Fruit fly (Drosophila melanogaster) whole organism, prepupa: ENCODE results near the gene EMC5.

ENCODE experiments used
- Blimp-1 ChIP-seq: fragments of 200-800 bp; sonication (Bioruptor generic); optimal IDR thresholded peaks from 3 replicates; lab custom pipeline; 2017; ENCODE audit warnings: missing biosample characterization, missing genetic modification characterization, mild to moderate bottlenecking, moderate library complexity, missing genetic modification reagents
- CG10669 ChIP-seq: fragments of 200-800 bp; sonication (Bioruptor generic); optimal IDR thresholded peaks from 3 replicates; lab custom pipeline; 2018; ENCODE audit warnings: missing biosample characterization, mild to moderate bottlenecking, missing genetic modification characterization, moderate library complexity
- CG11294 ChIP-seq: fragments of 200-800 bp; sonication (Bioruptor generic); IDR thresholded peaks from 2 replicates; pipeline ENCODE4 v1.3.6; 2022; ENCODE audit warnings: missing biosample characterization, missing genetic modification characterization
- CG11762 ChIP-seq: fragments of 200-800 bp; sonication (Bioruptor generic); optimal IDR thresholded peaks from 3 replicates; lab custom pipeline; 2016; ENCODE audit warnings: missing biosample characterization, missing genetic modification characterization; ENCODE audit not compliant: insufficient read depth
- CG11902 ChIP-seq: fragments of 200-800 bp; sonication (Bioruptor generic); optimal IDR thresholded peaks from 3 replicates; lab custom pipeline; 2016; ENCODE audit warnings: missing biosample characterization, missing genetic modification characterization
- CG16779 ChIP-seq: fragments of 200-800 bp; sonication (Bioruptor generic); optimal IDR thresholded peaks from 3 replicates; lab custom pipeline; 2017; ENCODE audit warnings: missing biosample characterization, mild to moderate bottlenecking, missing genetic modification characterization
- CG3032 ChIP-seq: fragments of 200-800 bp; optimal IDR thresholded peaks from 2 replicates; lab custom pipeline; 2019; ENCODE audit warnings: missing biosample characterization, mild to moderate bottlenecking, missing genetic modification characterization, moderate library complexity
- CG32006 ChIP-seq: fragments of 200-800 bp; sonication (Bioruptor generic); optimal IDR thresholded peaks from 3 replicates; lab custom pipeline; 2017; ENCODE audit warnings: missing biosample characterization, mild to moderate bottlenecking, missing genetic modification characterization
- CG34406 ChIP-seq: fragments of 200-800 bp; sonication (Bioruptor generic); optimal IDR thresholded peaks from 3 replicates; lab custom pipeline; 2016; ENCODE audit warnings: missing biosample characterization, missing genetic modification characterization
- CG3919 ChIP-seq: fragments of 200-800 bp; sonication (Bioruptor generic); optimal IDR thresholded peaks from 3 replicates; lab custom pipeline; 2016; ENCODE audit warnings: missing biosample characterization, missing genetic modification characterization
- CG6276 ChIP-seq: fragments of 200-800 bp; sonication (Bioruptor generic); optimal IDR thresholded peaks from 2 replicates; lab custom pipeline; 2017; ENCODE audit warnings: missing biosample characterization, mild to moderate bottlenecking, missing genetic modification characterization
- CG6792 ChIP-seq: fragments of 200-800 bp; sonication (Bioruptor generic); optimal IDR thresholded peaks from 3 replicates; lab custom pipeline; 2016; ENCODE audit warnings: missing biosample characterization, missing genetic modification characterization
- CG7368 ChIP-seq: fragments of 200-800 bp; sonication (Bioruptor generic); optimal IDR thresholded peaks from 3 replicates; lab custom pipeline; 2016; ENCODE audit warnings: missing biosample characterization, missing genetic modification characterization
- CG8319 ChIP-seq: fragments of 200-800 bp; sonication (Bioruptor generic); optimal IDR thresholded peaks from 3 replicates; lab custom pipeline; 2016; ENCODE audit warnings: missing biosample characterization, missing genetic modification characterization
- CG8632 ChIP-seq: fragments of 200-800 bp; sonication (Bioruptor generic); optimal IDR thresholded peaks from 3 replicates; lab custom pipeline; 2016; ENCODE audit warnings: missing biosample characterization, missing genetic modification characterization
- CG9139 ChIP-seq: fragments of 200-800 bp; sonication (Bioruptor generic); optimal IDR thresholded peaks from 3 replicates; lab custom pipeline; 2017; ENCODE audit warnings: missing biosample characterization, mild to moderate bottlenecking, missing genetic modification characterization
- Eip75B ChIP-seq: fragments of 200-800 bp; sonication (Bioruptor generic); optimal IDR thresholded peaks from 3 replicates; lab custom pipeline; 2016; ENCODE audit warnings: missing biosample characterization, missing genetic modification characterization
- Eip78C ChIP-seq: fragments of 200-800 bp; sonication (Bioruptor generic); peaks from one replicate; lab custom pipeline; 2016; ENCODE audit warnings: missing biosample characterization, missing genetic modification characterization
- Ets21C ChIP-seq: fragments of 200-800 bp; sonication (Bioruptor generic); optimal IDR thresholded peaks from 3 replicates; lab custom pipeline; 2016; ENCODE audit warnings: missing biosample characterization, missing genetic modification characterization
- Ets96B ChIP-seq: fragments of 200-800 bp; optimal IDR thresholded peaks from 2 replicates; lab custom pipeline; 2019; ENCODE audit warnings: missing biosample characterization, mild to moderate bottlenecking, missing genetic modification characterization, moderate library complexity
- Hr38 ChIP-seq: sonication (Bioruptor generic); optimal IDR thresholded peaks from 2 replicates; lab custom pipeline; 2016; ENCODE audit warnings: missing biosample characterization, missing genetic modification characterization
- Hr39 ChIP-seq: fragments of 200-800 bp; sonication (Bioruptor generic); optimal IDR thresholded peaks from 2 replicates; lab custom pipeline; 2016; ENCODE audit warnings: missing biosample characterization, missing genetic modification characterization
- Lpt ChIP-seq: fragments of 200-800 bp; sonication (Bioruptor generic); optimal IDR thresholded peaks from 3 replicates; lab custom pipeline; 2016; ENCODE audit warnings: missing biosample characterization, missing genetic modification characterization
- Met ChIP-seq: fragments of 200-800 bp; sonication (Bioruptor generic); optimal IDR thresholded peaks from 3 replicates; lab custom pipeline; 2016; ENCODE audit warnings: missing biosample characterization, missing genetic modification characterization
- OdsH ChIP-seq: fragments of 200-800 bp; sonication (Bioruptor generic); optimal IDR thresholded peaks from 3 replicates; lab custom pipeline; 2016; ENCODE audit warnings: missing biosample characterization, missing genetic modification characterization
- Sox102F ChIP-seq: fragments of 200-800 bp; sonication (Bioruptor generic); optimal IDR thresholded peaks from 2 replicates; lab custom pipeline; 2016; ENCODE audit warnings: missing biosample characterization, mild to moderate bottlenecking, missing genetic modification characterization
- Sox14 ChIP-seq: fragments of 200-800 bp; sonication (Bioruptor generic); optimal IDR thresholded peaks from 3 replicates; lab custom pipeline; 2016; ENCODE audit warnings: missing biosample characterization, missing genetic modification characterization
- achi ChIP-seq: fragments of 200-800 bp; sonication (Bioruptor generic); optimal IDR thresholded peaks from 3 replicates; lab custom pipeline; 2016; ENCODE audit warnings: missing biosample characterization, missing genetic modification characterization
- acj6 ChIP-seq: fragments of 200-800 bp; sonication (Bioruptor generic); optimal IDR thresholded peaks from 3 replicates; lab custom pipeline; 2016; ENCODE audit warnings: missing biosample characterization, missing genetic modification characterization
- dac ChIP-seq: fragments of 200-800 bp; sonication (Bioruptor generic); optimal IDR thresholded peaks from 2 replicates; lab custom pipeline; 2017; ENCODE audit warnings: missing biosample characterization, mild to moderate bottlenecking, missing genetic modification characterization
- dsx ChIP-seq: fragments of 200-800 bp; optimal IDR thresholded peaks from 3 replicates; lab custom pipeline; 2019; ENCODE audit warnings: missing biosample characterization, mild to moderate bottlenecking, missing genetic modification characterization, moderate library complexity; ENCODE audit not compliant: poor library complexity, severe bottlenecking
- eg ChIP-seq: fragments of 200-800 bp; sonication (Bioruptor generic); IDR thresholded peaks from 3 replicates; pipeline ENCODE4 v1.3.6; 2022; ENCODE audit warnings: missing biosample characterization, missing genetic modification characterization
- fd85E ChIP-seq: fragments of 200-800 bp; sonication (Bioruptor generic); optimal IDR thresholded peaks from 3 replicates; lab custom pipeline; 2016; ENCODE audit warnings: missing biosample characterization, missing genetic modification characterization
- fkh ChIP-seq: fragments of 200-800 bp; sonication (Bioruptor generic); optimal IDR thresholded peaks from 3 replicates; lab custom pipeline; 2017; ENCODE audit warnings: missing biosample characterization, mild to moderate bottlenecking, missing genetic modification characterization, moderate library complexity
- lz ChIP-seq: fragments of 200-800 bp; sonication (Bioruptor generic); optimal IDR thresholded peaks from 3 replicates; lab custom pipeline; 2016; ENCODE audit warnings: missing biosample characterization, missing genetic modification characterization
- net ChIP-seq: fragments of 200-800 bp; sonication (Bioruptor generic); optimal IDR thresholded peaks from 3 replicates; lab custom pipeline; 2016; ENCODE audit warnings: missing biosample characterization, missing genetic modification characterization
- pdm3 ChIP-seq: fragments of 200-800 bp; sonication (Bioruptor generic); optimal IDR thresholded peaks from 3 replicates; lab custom pipeline; 2016; ENCODE audit warnings: missing biosample characterization, missing genetic modification characterization
- salr ChIP-seq, 2 experiments: fragments of 200-800 bp; sonication (Bioruptor generic); optimal IDR thresholded peaks; 3 replicates each; lab custom pipeline; 2016 to 2018; ENCODE audit warnings: missing biosample characterization in 2 of 2, missing genetic modification characterization in 2 of 2, mild to moderate bottlenecking in 1 of 2
- spab ChIP-seq: fragments of 200-800 bp; sonication (Bioruptor generic); optimal IDR thresholded peaks from 2 replicates; lab custom pipeline; 2017; ENCODE audit warnings: missing biosample characterization, mild to moderate bottlenecking, missing genetic modification characterization, missing genetic modification reagents
- ss ChIP-seq, 2 experiments: fragments of 200-800 bp; sonication (Bioruptor generic); optimal IDR thresholded peaks; 2 replicates in 1 of 2; 3 replicates in 1 of 2; lab custom pipeline; 2017 to 2018; ENCODE audit warnings: mild to moderate bottlenecking in 2 of 2, missing biosample characterization in 2 of 2, missing genetic modification characterization in 2 of 2, moderate library complexity in 1 of 2
- svp ChIP-seq: fragments of 200-800 bp; sonication (Bioruptor generic); peaks from one replicate; lab custom pipeline; 2016; ENCODE audit warnings: missing biosample characterization, missing genetic modification characterization

Gene EMC5

dm6 chr2L:18946636-18947514 lies 40.6 kb upstream of the EMC5 start (continued):
- TF ChIP-seq Eip75B (GFP tag; lab: Kevin White, UChicago), result peak; percentile 2
- TF ChIP-seq Lpt (GFP tag; lab: Kevin White, UChicago), result peak; percentile 45
- peak; percentile 1 for TF ChIP-seq Sox14 (GFP tag; lab: Kevin White, UChicago)
- TF ChIP-seq CG11902 (GFP tag; lab: Kevin White, UChicago), result peak; percentile 28
- peak; percentile 93 for TF ChIP-seq CG3032 (tag; lab: Kevin White, UChicago)
- peak; percentile 91 for TF ChIP-seq Eip78C (GFP tag; lab: Kevin White, UChicago)
- TF ChIP-seq CG3919, result peak; percentile 76
- peak; percentile 46 for TF ChIP-seq Sox102F (GFP tag; lab: Kevin White, UChicago)
- TF ChIP-seq Hr39 (GFP tag; lab: Kevin White, UChicago), result no peak
- peak in 1 of 2 experiments; percentile 66 for TF ChIP-seq salr (GFP tag; optimal IDR thresholded peaks at IDR 0.05; lab: Kevin White, UChicago)
- TF ChIP-seq CG10669 (GFP tag; lab: Kevin White, UChicago), result peak; percentile 75
- TF ChIP-seq CG6276 (GFP tag; lab: Kevin White, UChicago), result no peak
- peak; percentile 54 for TF ChIP-seq svp (GFP tag; lab: Kevin White, UChicago)
- peak; percentile 86 for TF ChIP-seq CG34406 (GFP tag; lab: Kevin White, UChicago)
- no peak for TF ChIP-seq Hr38 (GFP tag; lab: Kevin White, UChicago)
- TF ChIP-seq Met (GFP tag; lab: Kevin White, UChicago), result peak; percentile 55
- no peak; the same call in 1 of the 2 replicates for TF ChIP-seq CG11294 (GFP tag; lab: Robert Waterston, UW)
- peak; percentile 82 for TF ChIP-seq achi (GFP tag; lab: Kevin White, UChicago)
- no peak for TF ChIP-seq dac (GFP tag; lab: Kevin White, UChicago)

dm6 chr2L:18947515-18947998 lies 40.0 kb upstream of the EMC5 start:
- TF ChIP-seq CG7368 (no peak), svp (GFP tag; lab: Kevin White, UChicago) (peak; percentile 67), CG9139 (no peak), dsx (GFP tag; lab: Kevin White, UChicago) (peak; percentile 96)

- TF ChIP-seq CG6792 (peak; percentile 85), acj6 (GFP tag; lab: Kevin White, UChicago) (peak; percentile 92), dsx (GFP tag; lab: Kevin White, UChicago) (peak; percentile 86), spab (GFP tag; lab: Kevin White, UChicago) (peak; percentile 86), lz (GFP tag; lab: Kevin White, UChicago) (peak; percentile 85), fd85E (GFP tag; lab: Kevin White, UChicago) (no peak), svp (GFP tag; lab: Kevin White, UChicago) (peak; percentile 84), CG8632 (GFP tag; lab: Kevin White, UChicago) (peak; percentile 86), eg (peak; percentile 52; the same call in 2 of the 3 replicates), OdsH (peak; percentile 84), net (GFP tag; lab: Kevin White, UChicago) (peak; percentile 78), CG3032 (tag; lab: Kevin White, UChicago) (peak; percentile 89), fkh (GFP tag; lab: Kevin White, UChicago) (no peak), Ets21C (peak; percentile 64), CG34406 (GFP tag; lab: Kevin White, UChicago) (peak; percentile 75), Blimp-1 (GFP tag; lab: Kevin White, UChicago) (peak; percentile 38), Sox102F (GFP tag; lab: Kevin White, UChicago) (peak; percentile 84), CG8319 (GFP tag; lab: Kevin White, UChicago) (peak; percentile 53), CG11294 (GFP tag; lab: Robert Waterston, UW) (no peak), Met (GFP tag; lab: Kevin White, UChicago) (peak; percentile 88), CG7368 (peak; percentile 64), CG9139 (peak; percentile 69), Eip75B (GFP tag; lab: Kevin White, UChicago) (peak; percentile 82), Eip78C (GFP tag; lab: Kevin White, UChicago) (peak; percentile 95), CG16779 (tag; lab: Kevin White, UChicago) (peak; percentile 41), CG10669 (GFP tag; lab: Kevin White, UChicago) (peak; percentile 81), salr (GFP tag; optimal IDR thresholded peaks at IDR 0.05; lab: Kevin White, UChicago) (peak in 1 of 2 experiments; percentile 90), Ets96B (tag; lab: Kevin White, UChicago) (peak; percentile 85), pdm3 (GFP tag; lab: Kevin White, UChicago) (peak; percentile 89), Sox14 (GFP tag; lab: Kevin White, UChicago) (peak; percentile 83), CG32006 (peak; percentile 88), Hr39 (GFP tag; lab: Kevin White, UChicago) (peak; percentile 73), CG11762 (GFP tag; lab: Kevin White, UChicago) (peak; percentile 54), ss (GFP tag; optimal IDR thresholded peaks at IDR 0.05; lab: Kevin White, UChicago) (peak; percentile 84 to 85)
Observed at dm6 chr2L:18948065-18948723, 39.3 kb upstream of the EMC5 start.
